Worm (Caenorhabditis elegans) whole organism, late embryonic: Measurements from ENCODE around the gene lgc-26.

ENCODE experiments used
- C08G9.2 ChIP-seq: sonication (generic microtip); optimal IDR thresholded peaks from 2 replicates; lab custom pipeline; 2016; ENCODE audit warnings: mild to moderate bottlenecking, missing genetic modification characterization, moderate library complexity, missing compliant biosample characterization
- F13H6.1 ChIP-seq: sonication (generic microtip); optimal IDR thresholded peaks from 2 replicates; lab custom pipeline; 2016; ENCODE audit warnings: missing genetic modification characterization, missing compliant biosample characterization
- ahr-1 ChIP-seq: sonication (generic microtip); optimal IDR thresholded peaks from 2 replicates; lab custom pipeline; 2016; ENCODE audit warnings: missing genetic modification characterization, missing compliant biosample characterization
- ama-1 ChIP-seq: fragments of 150-350 bp; optimal IDR thresholded peaks from 2 replicates; lab custom pipeline; 2014
- ceh-14 ChIP-seq: sonication (generic microtip); optimal IDR thresholded peaks from 2 replicates; lab custom pipeline; 2016; ENCODE audit warnings: missing genotype, missing genetic modification characterization, missing compliant biosample characterization
- ceh-2 ChIP-seq: sonication (generic microtip); optimal IDR thresholded peaks from 2 replicates; lab custom pipeline; 2016; ENCODE audit warnings: missing genotype, missing genetic modification characterization, missing compliant biosample characterization
- ceh-22 ChIP-seq: sonication (generic microtip); optimal IDR thresholded peaks from 2 replicates; lab custom pipeline; 2017; ENCODE audit warnings: missing biosample characterization, missing genetic modification characterization
- ceh-24 ChIP-seq: sonication (generic microtip); optimal IDR thresholded peaks from 2 replicates; lab custom pipeline; 2016; ENCODE audit warnings: mild to moderate bottlenecking, missing genetic modification characterization, missing compliant biosample characterization
- ceh-34 ChIP-seq: sonication (generic microtip); optimal IDR thresholded peaks from 2 replicates; lab custom pipeline; 2016; ENCODE audit warnings: mild to moderate bottlenecking, missing genetic modification characterization, missing compliant biosample characterization
- ceh-48 ChIP-seq: sonication (generic microtip); optimal IDR thresholded peaks from 2 replicates; lab custom pipeline; 2016; ENCODE audit warnings: missing genetic modification characterization, inconsistent platforms, missing compliant biosample characterization
- ceh-6 ChIP-seq: fragments of 200-800 bp; sonication (Bioruptor generic); optimal IDR thresholded peaks from 2 replicates; lab custom pipeline; 2018; ENCODE audit warnings: mild to moderate bottlenecking, missing genetic modification characterization, missing compliant biosample characterization
- ceh-9 ChIP-seq: sonication (generic microtip); optimal IDR thresholded peaks from 2 replicates; lab custom pipeline; 2016; ENCODE audit warnings: mild to moderate bottlenecking, missing genetic modification characterization, inconsistent platforms, missing compliant biosample characterization
- dve-1 ChIP-seq: sonication (generic microtip); optimal IDR thresholded peaks from 2 replicates; lab custom pipeline; 2017; ENCODE audit warnings: antibody characterized with exemption, mild to moderate bottlenecking, missing genetic modification characterization, missing compliant biosample characterization
- elt-2 ChIP-seq: sonication (generic microtip); optimal IDR thresholded peaks from 2 replicates; lab custom pipeline; 2016; ENCODE audit warnings: missing genetic modification reagents, missing genetic modification characterization, missing compliant biosample characterization
- elt-4 ChIP-seq: sonication (generic microtip); optimal IDR thresholded peaks from 2 replicates; lab custom pipeline; 2016; ENCODE audit warnings: missing genetic modification characterization, missing compliant biosample characterization
- fax-1 ChIP-seq: sonication (generic microtip); optimal IDR thresholded peaks from 2 replicates; lab custom pipeline; 2016; ENCODE audit warnings: missing genotype, missing genetic modification characterization, missing compliant biosample characterization
- fkh-10 ChIP-seq: fragments of 150-350 bp; optimal IDR thresholded peaks from 2 replicates; lab custom pipeline; 2014; ENCODE audit warnings: missing biosample characterization, missing genetic modification reagents, missing genetic modification characterization
- gmeb-2 ChIP-seq: sonication (generic microtip); optimal IDR thresholded peaks from 2 replicates; lab custom pipeline; 2016; ENCODE audit warnings: missing genetic modification characterization, inconsistent platforms, missing compliant biosample characterization
- hlh-13 ChIP-seq: fragments of 200-800 bp; sonication (Bioruptor generic); optimal IDR thresholded peaks from 2 replicates; lab custom pipeline; 2018; ENCODE audit warnings: mild to moderate bottlenecking, missing genetic modification characterization, missing compliant biosample characterization
- hlh-15 ChIP-seq: sonication (generic microtip); optimal IDR thresholded peaks from 2 replicates; lab custom pipeline; 2016; ENCODE audit warnings: missing genetic modification characterization, missing compliant biosample characterization
- hlh-6 ChIP-seq: sonication (generic microtip); optimal IDR thresholded peaks from 2 replicates; lab custom pipeline; 2016; ENCODE audit warnings: missing genotype, missing genetic modification characterization, missing compliant biosample characterization
- lim-6 ChIP-seq: sonication (generic microtip); optimal IDR thresholded peaks from 2 replicates; lab custom pipeline; 2016; ENCODE audit warnings: missing genetic modification characterization, missing compliant biosample characterization
- lin-11 ChIP-seq: fragments of 200-800 bp; sonication (Bioruptor generic); optimal IDR thresholded peaks from 2 replicates; lab custom pipeline; 2018; ENCODE audit warnings: mild to moderate bottlenecking, missing genetic modification characterization, missing compliant biosample characterization
- madf-2 ChIP-seq: sonication (generic microtip); optimal IDR thresholded peaks from 2 replicates; lab custom pipeline; 2017; ENCODE audit warnings: missing genetic modification characterization, missing compliant biosample characterization
- nfya-1 ChIP-seq: sonication (generic microtip); optimal IDR thresholded peaks from 2 replicates; lab custom pipeline; 2017; ENCODE audit warnings: missing genetic modification characterization, mild to moderate bottlenecking, missing compliant biosample characterization, antibody characterized with exemption, moderate library complexity
- nhr-11 ChIP-seq: fragments of 150-350 bp; optimal IDR thresholded peaks from 2 replicates; lab custom pipeline; 2014; ENCODE audit warnings: missing biosample characterization, missing genetic modification characterization
- nhr-232 ChIP-seq: sonication (generic microtip); optimal IDR thresholded peaks from 2 replicates; lab custom pipeline; 2016; ENCODE audit warnings: missing genetic modification characterization, missing compliant biosample characterization
- pat-9 ChIP-seq: fragments of 200-800 bp; sonication (Bioruptor generic); optimal IDR thresholded peaks from 2 replicates; lab custom pipeline; 2018; ENCODE audit warnings: mild to moderate bottlenecking, missing genetic modification characterization, moderate library complexity, missing compliant biosample characterization
- pax-1 ChIP-seq: fragments of 150-350 bp; optimal IDR thresholded peaks from 2 replicates; lab custom pipeline; 2014; ENCODE audit warnings: missing biosample characterization, missing genetic modification characterization
- pha-2 ChIP-seq: sonication (generic microtip); optimal IDR thresholded peaks from 2 replicates; lab custom pipeline; 2017; ENCODE audit warnings: mild to moderate bottlenecking, missing genetic modification characterization, missing compliant biosample characterization
- pha-4 ChIP-seq: fragments of 150-350 bp; optimal IDR thresholded peaks from 2 replicates; lab custom pipeline; 2018; ENCODE audit warnings: missing biosample characterization, missing genetic modification reagents, missing genetic modification characterization
- pros-1 ChIP-seq: fragments of 150-350 bp; optimal IDR thresholded peaks from 2 replicates; lab custom pipeline; 2014; ENCODE audit warnings: missing biosample characterization, missing genetic modification reagents, missing genetic modification characterization
- sdc-2 ChIP-seq: sonication (generic microtip); optimal IDR thresholded peaks from 2 replicates; lab custom pipeline; 2016; ENCODE audit warnings: missing genotype, missing genetic modification characterization, missing compliant biosample characterization
- sox-4 ChIP-seq: sonication (generic microtip); optimal IDR thresholded peaks from 2 replicates; lab custom pipeline; 2017; ENCODE audit warnings: mild to moderate bottlenecking, missing genetic modification characterization, inconsistent platforms, missing compliant biosample characterization
- tbx-7 ChIP-seq: sonication (generic microtip); optimal IDR thresholded peaks from 2 replicates; lab custom pipeline; 2016; ENCODE audit warnings: missing genotype, missing genetic modification characterization, missing compliant biosample characterization
- ttx-3 ChIP-seq: sonication (generic microtip); optimal IDR thresholded peaks from 2 replicates; lab custom pipeline; 2016; ENCODE audit warnings: missing genetic modification reagents, missing genetic modification characterization, missing compliant biosample characterization
- unc-42 ChIP-seq: sonication (generic microtip); optimal IDR thresholded peaks from 2 replicates; lab custom pipeline; 2016; ENCODE audit warnings: missing genotype, missing genetic modification characterization, missing compliant biosample characterization
- unc-55 ChIP-seq: sonication (generic microtip); optimal IDR thresholded peaks from 2 replicates; lab custom pipeline; 2017; ENCODE audit warnings: missing biosample characterization, missing genetic modification reagents, missing genetic modification characterization
- unc-86 ChIP-seq: sonication (generic microtip); optimal IDR thresholded peaks from 2 replicates; lab custom pipeline; 2016; ENCODE audit warnings: missing genetic modification characterization, missing compliant biosample characterization

Gene lgc-26

ce11 chrV:240287-240686, 27.8 kb upstream of the lgc-26 start, which contains the start of gene txt-2:
Gene txt-2, minus strand, starts transcription at chrV:240500.
- TF ChIP-seq hlh-13 (GFP tag; lab: Kevin White, UChicago) (no peak), nhr-232 (tag; lab: Kevin White, UChicago) (no peak), F13H6.1 (tag; lab: Kevin White, UChicago) (no peak), tbx-7 (tag; lab: Kevin White, UChicago) (no peak), hlh-6 (peak; percentile 1)

- TF ChIP-seq ahr-1 (tag; lab: Kevin White, UChicago) (no peak), sdc-2 (tag; lab: Kevin White, UChicago) (no peak), ceh-2 (tag; lab: Kevin White, UChicago) (no peak), sox-4 (no peak), fkh-10 (GFP tag; lab: Kevin White, UChicago) (no peak), elt-2 (no peak), ceh-9 (no peak), ceh-24 (tag; lab: Kevin White, UChicago) (no peak), elt-4 (tag; lab: Kevin White, UChicago) (no peak), ceh-6 (GFP tag; lab: Kevin White, UChicago) (no peak), ama-1 (no peak), pha-2 (tag; lab: Kevin White, UChicago) (no peak), nfya-1 (no peak), ceh-48 (no peak), madf-2 (no peak), hlh-13 (GFP tag; lab: Kevin White, UChicago) (no peak)
- TF ChIP-seq, all 69 proteins: peak for 0
Measured at ce11 chrV:242518-242917, 25.6 kb upstream of the lgc-26 start, which contains the start of gene R02C2.7. Gene R02C2.7, minus strand, starts transcription at chrV:242618.

- TF ChIP-seq tbx-7 (tag; lab: Kevin White, UChicago) (no peak), ceh-24 (tag; lab: Kevin White, UChicago) (no peak), pha-4 (tag; lab: Kevin White, UChicago) (no peak), ceh-34 (tag; lab: Kevin White, UChicago) (no peak), unc-86 (tag; lab: Kevin White, UChicago) (no peak), sox-4 (no peak), pax-1 (no peak), ceh-6 (GFP tag; lab: Kevin White, UChicago) (no peak), ceh-2 (tag; lab: Kevin White, UChicago) (no peak), fax-1 (tag; lab: Kevin White, UChicago) (no peak)
Measured at ce11 chrV:246097-246496, 22.0 kb upstream of the lgc-26 start, which contains the start of gene kin-34. Gene kin-34, minus strand, starts transcription at chrV:246197.

ce11 chrV:247576-247975, 20.5 kb upstream of the lgc-26 start:
- TF ChIP-seq unc-42 (tag; lab: Kevin White, UChicago) = no peak
- TF ChIP-seq nfya-1 = peak; percentile 92

- TF ChIP-seq dve-1 (tag; lab: Kevin White, UChicago) = peak; percentile 65
- TF ChIP-seq pat-9 (tag; lab: Kevin White, UChicago) = no peak
- TF ChIP-seq gmeb-2 (tag; lab: Kevin White, UChicago) = no peak
- TF ChIP-seq hlh-13 (GFP tag; lab: Kevin White, UChicago) = no peak
Measured at ce11 chrV:248636-249035, 19.5 kb upstream of the lgc-26 start.

ce11 chrV:251652-252051, 16.5 kb upstream of the lgc-26 start, which contains the start of gene oac-39:
Gene oac-39, minus strand, starts transcription at chrV:251752.
- TF ChIP-seq lin-11 (tag; lab: Kevin White, UChicago) = no peak
- TF ChIP-seq unc-42 (tag; lab: Kevin White, UChicago) = no peak
- TF ChIP-seq unc-55 = no peak
- TF ChIP-seq dve-1 (tag; lab: Kevin White, UChicago) = no peak
- TF ChIP-seq ceh-14 (tag; lab: Kevin White, UChicago) = no peak
- no peak for TF ChIP-seq hlh-15 (tag; lab: Kevin White, UChicago)
- no peak for TF ChIP-seq madf-2
- TF ChIP-seq nhr-11 (tag; lab: Kevin White, UChicago) = no peak
- no peak for TF ChIP-seq ceh-9
- no peak for TF ChIP-seq lim-6 (tag; lab: Kevin White, UChicago)
- TF ChIP-seq pax-1 = no peak
- TF ChIP-seq ttx-3 (tag; lab: Kevin White, UChicago) = no peak
- TF ChIP-seq ceh-22 (tag; lab: Kevin White, UChicago) = no peak
- TF ChIP-seq C08G9.2 (tag; lab: Kevin White, UChicago) = no peak
- no peak for TF ChIP-seq tbx-7 (tag; lab: Kevin White, UChicago)
- TF ChIP-seq ceh-48 = no peak
- no peak for TF ChIP-seq pros-1 (tag; lab: Kevin White, UChicago)
- no peak for TF ChIP-seq pat-9 (tag; lab: Kevin White, UChicago)
- TF ChIP-seq fkh-10 (GFP tag; lab: Kevin White, UChicago) = no peak
- TF ChIP-seq hlh-6 = no peak
